Fruit fly (Drosophila melanogaster) whole organism, embryonic: ENCODE results near the gene RabX4.

Experiments
- Blimp-1 ChIP-seq: fragments of 200-800 bp; sonication (Bioruptor generic); optimal IDR thresholded peaks from 3 replicates; lab custom pipeline; 2018; ENCODE audit warnings: missing biosample characterization, missing genetic modification characterization, mild to moderate bottlenecking, moderate library complexity, missing genetic modification reagents
- CG10274 ChIP-seq: fragments of 200-800 bp; sonication (Bioruptor generic); optimal IDR thresholded peaks from 3 replicates; lab custom pipeline; 2017; ENCODE audit warnings: missing biosample characterization, mild to moderate bottlenecking, missing genetic modification characterization
- CG10366 ChIP-seq: fragments of 200-800 bp; sonication (Bioruptor generic); IDR thresholded peaks from 2 replicates; pipeline ENCODE4 v1.3.6; 2022; ENCODE audit warnings: missing biosample characterization, missing genetic modification characterization
- CG10959 ChIP-seq: fragments of 200-800 bp; sonication (Bioruptor generic); IDR thresholded peaks from 2 replicates; pipeline ENCODE4 v1.3.6; 2022; ENCODE audit warnings: missing biosample characterization, missing genetic modification characterization
- CG12219 ChIP-seq: fragments of 200-800 bp; sonication (Bioruptor generic); optimal IDR thresholded peaks from 3 replicates; lab custom pipeline; 2018; ENCODE audit warnings: missing biosample characterization, mild to moderate bottlenecking, missing genetic modification characterization
- CG12391 ChIP-seq: fragments of 200-800 bp; sonication (Bioruptor generic); optimal IDR thresholded peaks from 3 replicates; lab custom pipeline; 2018; ENCODE audit warnings: missing biosample characterization, mild to moderate bottlenecking, missing genetic modification characterization, moderate library complexity
- CG14014 ChIP-seq: fragments of 200-800 bp; sonication (Bioruptor generic); IDR thresholded peaks from 2 replicates; pipeline ENCODE4 v1.3.6; 2022; ENCODE audit warnings: missing biosample characterization, missing genetic modification characterization
- CG1529 ChIP-seq: fragments of 200-800 bp; sonication (Bioruptor generic); optimal IDR thresholded peaks from 3 replicates; lab custom pipeline; 2018; ENCODE audit warnings: missing biosample characterization, missing genetic modification characterization
- CG16813 ChIP-seq: fragments of 200-800 bp; sonication (Bioruptor generic); IDR thresholded peaks from 3 replicates; pipeline ENCODE4 v1.3.6; 2022; ENCODE audit warnings: missing biosample characterization, missing genetic modification characterization; ENCODE audit not compliant: partially characterized antibody
- CG17385 ChIP-seq: fragments of 200-800 bp; sonication (Bioruptor generic); optimal IDR thresholded peaks from 3 replicates; lab custom pipeline; 2018; ENCODE audit warnings: missing biosample characterization, mild to moderate bottlenecking, missing genetic modification characterization
- CG2116 ChIP-seq: fragments of 200-800 bp; sonication (Bioruptor generic); optimal IDR thresholded peaks from 3 replicates; lab custom pipeline; 2018; ENCODE audit warnings: missing biosample characterization, mild to moderate bottlenecking, missing genetic modification characterization
- CG2678 ChIP-seq: fragments of 200-800 bp; sonication (Bioruptor generic); optimal IDR thresholded peaks from 3 replicates; lab custom pipeline; 2019; ENCODE audit warnings: missing biosample characterization, mild to moderate bottlenecking, missing genetic modification characterization, moderate library complexity
- CG33213 ChIP-seq: fragments of 200-800 bp; sonication (Bioruptor generic); optimal IDR thresholded peaks from 3 replicates; lab custom pipeline; 2016; ENCODE audit warnings: missing biosample characterization, missing genetic modification characterization
- CG6272 ChIP-seq: fragments of 200-800 bp; sonication (Bioruptor generic); IDR thresholded peaks from 2 replicates; pipeline ENCODE4 v1.3.6; 2022; ENCODE audit warnings: missing biosample characterization, missing genetic modification characterization
- CG7839 ChIP-seq: fragments of 200-800 bp; sonication (Bioruptor generic); optimal IDR thresholded peaks from 3 replicates; lab custom pipeline; 2018; ENCODE audit warnings: missing biosample characterization, mild to moderate bottlenecking, missing genetic modification characterization, moderate library complexity
- CG8944 ChIP-seq: fragments of 200-800 bp; sonication (Bioruptor generic); optimal IDR thresholded peaks from 3 replicates; lab custom pipeline; 2016; ENCODE audit warnings: missing biosample characterization, missing genetic modification characterization
- CHES-1-like ChIP-seq: fragments of 200-800 bp; sonication (Bioruptor generic); optimal IDR thresholded peaks from 2 replicates; lab custom pipeline; 2016; ENCODE audit warnings: missing biosample characterization, missing genetic modification characterization
- Dll ChIP-seq: fragments of 200-800 bp; sonication (Bioruptor generic); IDR thresholded peaks from 4 replicates; pipeline ENCODE4 v1.3.6; 2022; ENCODE audit warnings: missing biosample characterization, missing genetic modification characterization; ENCODE audit not compliant: partially characterized antibody
- Kr ChIP-seq: fragments of 200-800 bp; sonication (Bioruptor generic); optimal IDR thresholded peaks from 2 replicates; lab custom pipeline; 2017; ENCODE audit warnings: missing biosample characterization, mild to moderate bottlenecking, missing genetic modification characterization
- Lim3 ChIP-seq: fragments of 200-800 bp; sonication (Bioruptor generic); IDR thresholded peaks from 2 replicates; pipeline ENCODE4 v1.3.6; 2022; ENCODE audit warnings: missing biosample characterization, missing genetic modification characterization
- MTF-1 ChIP-seq: fragments of 200-800 bp; sonication (Bioruptor generic); optimal IDR thresholded peaks from 2 replicates; lab custom pipeline; 2018; ENCODE audit warnings: missing biosample characterization, mild to moderate bottlenecking, missing genetic modification characterization, borderline replicate concordance
- Med ChIP-seq: fragments of 200-800 bp; sonication (Bioruptor generic); peaks from one replicate; lab custom pipeline; 2016; ENCODE audit warnings: missing biosample characterization, missing genetic modification characterization, mild to moderate bottlenecking, inconsistent platforms, moderate library complexity
- Myb ChIP-seq: fragments of 200-800 bp; sonication (Bioruptor generic); optimal IDR thresholded peaks from 2 replicates; lab custom pipeline; 2016; ENCODE audit warnings: missing biosample characterization, missing genetic modification characterization
- NC2β ChIP-seq: fragments of 200-800 bp; sonication (Bioruptor generic); optimal IDR thresholded peaks from 2 replicates; lab custom pipeline; 2016; ENCODE audit warnings: missing biosample characterization, missing genetic modification characterization
- PHDP ChIP-seq: fragments of 200-800 bp; sonication (Bioruptor generic); optimal IDR thresholded peaks from 3 replicates; lab custom pipeline; 2018; ENCODE audit warnings: missing biosample characterization, mild to moderate bottlenecking, missing genetic modification characterization, moderate library complexity
- Pdp1 ChIP-seq, 2 experiments: fragments of 200-800 bp; sonication (Bioruptor generic); optimal IDR thresholded peaks; 3 replicates each; lab custom pipeline; 2016; ENCODE audit warnings: missing biosample characterization in 2 of 2, missing genetic modification characterization in 2 of 2, mild to moderate bottlenecking in 1 of 2, moderate library complexity in 1 of 2
- Sry-δ ChIP-seq: fragments of 200-800 bp; sonication (Bioruptor generic); optimal IDR thresholded peaks from 2 replicates; lab custom pipeline; 2016; ENCODE audit warnings: missing biosample characterization, missing genetic modification characterization
- Xbp1 ChIP-seq: fragments of 200-800 bp; sonication (Bioruptor generic); optimal IDR thresholded peaks from 3 replicates; lab custom pipeline; 2016; ENCODE audit warnings: missing biosample characterization, mild to moderate bottlenecking, missing genetic modification characterization
- YL-1 ChIP-seq: fragments of 200-800 bp; sonication (Bioruptor generic); optimal IDR thresholded peaks from 3 replicates; lab custom pipeline; 2017; ENCODE audit warnings: missing biosample characterization, mild to moderate bottlenecking, missing genetic modification characterization
- abd-A ChIP-seq: fragments of 200-800 bp; sonication (Bioruptor generic); optimal IDR thresholded peaks from 3 replicates; lab custom pipeline; 2019; ENCODE audit warnings: missing biosample characterization, mild to moderate bottlenecking, missing genetic modification characterization, moderate library complexity
- amos ChIP-seq: fragments of 200-800 bp; sonication (Bioruptor generic); IDR thresholded peaks from 2 replicates; pipeline ENCODE4 v1.3.6; 2022; ENCODE audit warnings: missing biosample characterization, missing genetic modification characterization; ENCODE audit not compliant: partially characterized antibody
- caup ChIP-seq: fragments of 200-800 bp; sonication (Bioruptor generic); optimal IDR thresholded peaks from 3 replicates; lab custom pipeline; 2017; ENCODE audit warnings: missing biosample characterization, mild to moderate bottlenecking, missing genetic modification characterization, moderate library complexity; ENCODE audit not compliant: severe bottlenecking
- chif ChIP-seq, 2 experiments: fragments of 200-800 bp; sonication (Bioruptor generic); optimal IDR thresholded peaks; 3 replicates each; lab custom pipeline; 2016; ENCODE audit warnings: missing biosample characterization in 2 of 2, missing genetic modification characterization in 2 of 2
- chinmo ChIP-seq: fragments of 200-800 bp; sonication (Bioruptor generic); IDR thresholded peaks from 4 replicates; pipeline ENCODE4 v1.3.6; 2022; ENCODE audit warnings: missing biosample characterization, missing genetic modification characterization; ENCODE audit not compliant: partially characterized antibody
- chn ChIP-seq: fragments of 200-800 bp; sonication (Bioruptor generic); optimal IDR thresholded peaks from 2 replicates; lab custom pipeline; 2016; ENCODE audit warnings: missing biosample characterization, missing genetic modification characterization
- eve ChIP-seq, 2 experiments: fragments of >200 bp; optimal IDR thresholded peaks; 2 replicates each; lab custom pipeline; 2017; ENCODE audit warnings: missing biosample characterization in 2 of 2, missing genetic modification characterization in 2 of 2
- ewg ChIP-seq: fragments of 200-800 bp; sonication (Bioruptor generic); optimal IDR thresholded peaks from 3 replicates; lab custom pipeline; 2017; ENCODE audit warnings: mild to moderate bottlenecking, missing biosample characterization, missing genetic modification reagents, missing genetic modification characterization
- gce ChIP-seq: fragments of 200-800 bp; sonication (Bioruptor generic); IDR thresholded peaks from 3 replicates; pipeline ENCODE4 v1.3.6; 2022; ENCODE audit warnings: missing biosample characterization, missing genetic modification characterization
- lov ChIP-seq, 2 experiments: fragments of 200-800 bp in 1 of 2; fragments of >200 bp in 1 of 2; sonication (Bioruptor generic) in 1 of 2; IDR thresholded peaks in 1 of 2; optimal IDR thresholded peaks in 1 of 2; 2 replicates in 1 of 2; 3 replicates in 1 of 2; pipeline versions ENCODE4 v1.3.6 to Lab custom; 2017 to 2022; ENCODE audit warnings: missing biosample characterization in 1 of 2, missing genetic modification characterization in 1 of 2
- nmo ChIP-seq: fragments of 200-800 bp; sonication (Bioruptor generic); optimal IDR thresholded peaks from 2 replicates; lab custom pipeline; 2018; ENCODE audit warnings: missing biosample characterization, mild to moderate bottlenecking, missing genetic modification characterization, moderate library complexity
- pfk ChIP-seq: fragments of 200-800 bp; sonication (Bioruptor generic); optimal IDR thresholded peaks from 2 replicates; lab custom pipeline; 2018; ENCODE audit warnings: missing biosample characterization, mild to moderate bottlenecking, missing genetic modification characterization, moderate library complexity
- sens ChIP-seq: fragments of 200-800 bp; sonication (Bioruptor generic); peaks from one replicate; lab custom pipeline; 2016; ENCODE audit warnings: missing biosample characterization, missing genetic modification characterization
- sqz ChIP-seq: fragments of 200-800 bp; sonication (Bioruptor generic); optimal IDR thresholded peaks from 3 replicates; lab custom pipeline; 2018; ENCODE audit warnings: missing biosample characterization, mild to moderate bottlenecking, missing genetic modification characterization
- sr ChIP-seq: fragments of 200-800 bp; sonication (Bioruptor generic); IDR thresholded peaks from 3 replicates; pipeline ENCODE4 v1.3.6; 2022; ENCODE audit warnings: missing biosample characterization, missing genetic modification characterization
- twi ChIP-seq: fragments of 200-800 bp; optimal IDR thresholded peaks from 2 replicates; lab custom pipeline; 2019; ENCODE audit warnings: missing biosample characterization, mild to moderate bottlenecking, missing genetic modification characterization, moderate library complexity
- vfl ChIP-seq: fragments of 200-800 bp; sonication (Bioruptor generic); optimal IDR thresholded peaks from 2 replicates; lab custom pipeline; 2016; ENCODE audit warnings: missing biosample characterization, missing genetic modification characterization
- wek ChIP-seq: fragments of 200-800 bp; sonication (Bioruptor generic); optimal IDR thresholded peaks from 3 replicates; lab custom pipeline; 2018; ENCODE audit warnings: missing biosample characterization, mild to moderate bottlenecking, missing genetic modification characterization, moderate library complexity
- yki ChIP-seq: fragments of >200 bp; optimal IDR thresholded peaks from 3 replicates; lab custom pipeline; 2018

RabX4 gene

dm6 chr3R:24870389-24871048, 42.3 kb upstream of the RabX4 start, which contains the start of gene CycB3 (continued):
- no peak for TF ChIP-seq eve (GFP tag; optimal IDR thresholded peaks at IDR 0.05; lab: Kevin White, UChicago)
- no peak for TF ChIP-seq vfl
- peak; percentile 63 for TF ChIP-seq CG33213 (GFP tag; lab: Kevin White, UChicago)
- TF ChIP-seq lov (optimal IDR thresholded peaks at IDR 0.05; lab: Kevin White, UChicago) = no peak
- no peak for TF ChIP-seq lov (GFP tag; IDR thresholded peaks at IDR 0.05; lab: Robert Waterston, UW)
- TF ChIP-seq sqz = peak; percentile 43
- no peak for TF ChIP-seq Pdp1 (GFP tag; optimal IDR thresholded peaks at IDR 0.05; lab: Kevin White, UChicago)
- peak; percentile 39; the same call in 1 of the 3 replicates for TF ChIP-seq gce (GFP tag; lab: Robert Waterston, UW)
- no peak for TF ChIP-seq yki (lab: Kevin White, UChicago)
- no peak for TF ChIP-seq Lim3 (GFP tag; lab: Robert Waterston, UW)
- 0 out of 2 replicates have a peak, but pooled peaks have one; percentile 31 for TF ChIP-seq CG14014 (GFP tag; lab: Robert Waterston, UW)
- TF ChIP-seq pfk (GFP tag; lab: Kevin White, UChicago) = peak; percentile 38
- no peak for TF ChIP-seq CG10274 (GFP tag; lab: Kevin White, UChicago)
- TF ChIP-seq CG7839 (tag; lab: Kevin White, UChicago) = no peak
- TF ChIP-seq Med (GFP tag; lab: Kevin White, UChicago) = peak; percentile 88
- peak; percentile 75 for TF ChIP-seq sens (GFP tag; lab: Kevin White, UChicago)
- no peak for TF ChIP-seq CG1529
- no peak for TF ChIP-seq abd-A (tag; lab: Kevin White, UChicago)
- TF ChIP-seq CG10366 (GFP tag; lab: Robert Waterston, UW) = no peak
- no peak for TF ChIP-seq Xbp1 (GFP tag; lab: Kevin White, UChicago)
- TF ChIP-seq CG2678 = no peak
- TF ChIP-seq chn (GFP tag; lab: Kevin White, UChicago) = no peak
- no peak for TF ChIP-seq CG10959 (GFP tag; lab: Robert Waterston, UW)
- TF ChIP-seq wek (GFP tag; lab: Kevin White, UChicago) = peak; percentile 100
- TF ChIP-seq CHES-1-like = peak; percentile 39
- peak; percentile 48; the same call in 1 of the 3 replicates for TF ChIP-seq sr (GFP tag; lab: Robert Waterston, UW)
- TF ChIP-seq NC2β (GFP tag; lab: Kevin White, UChicago) = peak; percentile 51
- peak in 1 of 2 experiments; percentile 25 for TF ChIP-seq chif (GFP tag; optimal IDR thresholded peaks at IDR 0.05; lab: Kevin White, UChicago)
- no peak for TF ChIP-seq CG8944
- TF ChIP-seq twi = peak; percentile 71
- TF ChIP-seq CG17385 (GFP tag; lab: Kevin White, UChicago) = peak; percentile 34
- peak; percentile 31 for TF ChIP-seq CG12391 (tag; lab: Kevin White, UChicago)
- no peak for TF ChIP-seq CG6272
- TF ChIP-seq Sry-δ (GFP tag; lab: Kevin White, UChicago) = peak; percentile 58
- TF ChIP-seq nmo = peak; percentile 50
- peak; percentile 58 for TF ChIP-seq YL-1
- TF ChIP-seq Blimp-1 (GFP tag; lab: Kevin White, UChicago) = no peak
- TF ChIP-seq ewg (GFP tag; lab: Kevin White, UChicago) = peak; percentile 22
- peak; percentile 63 for TF ChIP-seq MTF-1 (GFP tag; lab: Kevin White, UChicago)
- TF ChIP-seq Myb (GFP tag; lab: Kevin White, UChicago) = peak; percentile 93
- peak; percentile 49 for TF ChIP-seq caup (GFP tag; lab: Kevin White, UChicago)
- TF ChIP-seq amos (GFP tag; lab: Robert Waterston, UW) = peak; percentile 43; the same call in 1 of the 2 replicates
- no peak for TF ChIP-seq Kr (GFP tag; lab: Kevin White, UChicago)
- peak; percentile 99 for TF ChIP-seq CG2116 (GFP tag; lab: Kevin White, UChicago)
- TF ChIP-seq CG12219 (GFP tag; lab: Kevin White, UChicago) = peak; percentile 26
- TF ChIP-seq Dll (GFP tag; lab: Robert Waterston, UW) = no peak
- TF ChIP-seq PHDP = no peak
- TF ChIP-seq chinmo (GFP tag; lab: Robert Waterston, UW) = peak; percentile 62; the same call in 2 of the 4 replicates
- TF ChIP-seq CG16813 (GFP tag; lab: Robert Waterston, UW) = no peak
